Fruit fly (Drosophila melanogaster): Measurements from ENCODE around the gene CG31211.

Gene CG31211

dm6 chr3R:11979879-11980571 is 30.5 kb downstream of the CG31211 start, which contains the start of gene CG18547 (continued):
- no peak for TF ChIP-seq jim (GFP tag; optimal IDR thresholded peaks at IDR 0.05)

dm6 chr3R:11981962-11982361 is 32.5 kb downstream of the CG31211 start, which contains the start of gene CG12224:
TSS of gene CG12224 (minus strand) at chr3R:11982062.
- TF ChIP-seq Sp1 (GFP tag; optimal IDR thresholded peaks at IDR 0.05) (no peak), woc (GFP tag; optimal IDR thresholded peaks at IDR 0.05) (no peak), rgr (GFP tag; optimal IDR thresholded peaks at IDR 0.05) (no peak), Hr83 (GFP tag; optimal IDR thresholded peaks at IDR 0.05; ENCODE audit: poor library complexity, severe bottlenecking) (no peak), OdsH (GFP tag; optimal IDR thresholded peaks at IDR 0.05) (no peak), tai (GFP tag; optimal IDR thresholded peaks at IDR 0.05) (no peak), br (GFP tag; optimal IDR thresholded peaks at IDR 0.05) (no peak), fru (GFP tag; optimal IDR thresholded peaks at IDR 0.05) (no peak), Mio (GFP tag; optimal IDR thresholded peaks at IDR 0.05) (no peak), sage (GFP tag; optimal IDR thresholded peaks at IDR 0.05) (no peak), Vsx2 (GFP tag; optimal IDR thresholded peaks at IDR 0.05; ENCODE audit: partially characterized antibody) (no peak), CG32264 (GFP tag; optimal IDR thresholded peaks at IDR 0.05) (no peak), foxo (GFP tag; optimal IDR thresholded peaks at IDR 0.05) (no peak)

- TF ChIP-seq CG32264 (GFP tag; optimal IDR thresholded peaks at IDR 0.05), result no peak
- no peak for TF ChIP-seq dmrt93B (GFP tag; optimal IDR thresholded peaks at IDR 0.05)
- TF ChIP-seq br (GFP tag; optimal IDR thresholded peaks at IDR 0.05), result no peak
- peak; percentile 21 for TF ChIP-seq CrebA (GFP tag; optimal IDR thresholded peaks at IDR 0.05; ENCODE audit: borderline replicate concordance)
Measured at dm6 chr3R:11982547-11982946, 33.1 kb downstream of the CG31211 start.

dm6 chr3R:11984441-11984840 is 35.0 kb downstream of the CG31211 start, which contains the start of gene CG3397:
TSS of gene CG3397 (minus strand) at chr3R:11984541.
- TF ChIP-seq jim (GFP tag; optimal IDR thresholded peaks at IDR 0.05) (no peak), sage (GFP tag; optimal IDR thresholded peaks at IDR 0.05) (peak; percentile 16)

dm6 chr3R:11984862-11985261 is 35.4 kb downstream of the CG31211 start:
- TF ChIP-seq usp (GFP tag; optimal IDR thresholded peaks at IDR 0.05) (no peak), Dif (GFP tag; optimal IDR thresholded peaks at IDR 0.05; ENCODE audit: partially characterized antibody) (peak; percentile 48)

dm6 chr3R:11989206-11989605 is 39.7 kb downstream of the CG31211 start:
- no peak for TF ChIP-seq Rel (GFP tag; optimal IDR thresholded peaks at IDR 0.05)
- no peak for TF ChIP-seq Rel (tag; optimal IDR thresholded peaks at IDR 0.05)
- no peak for TF ChIP-seq Sp1 (GFP tag; optimal IDR thresholded peaks at IDR 0.05)
- TF ChIP-seq sage (GFP tag; optimal IDR thresholded peaks at IDR 0.05), result no peak
- TF ChIP-seq Dfd (GFP tag; optimal IDR thresholded peaks at IDR 0.05), result no peak
- TF ChIP-seq fru (GFP tag; optimal IDR thresholded peaks at IDR 0.05), result no peak
- TF ChIP-seq ey (GFP tag; optimal IDR thresholded peaks at IDR 0.05), result no peak
- no peak for TF ChIP-seq Jra (GFP tag; optimal IDR thresholded peaks at IDR 0.05)
- no peak for TF ChIP-seq dsf (GFP tag; optimal IDR thresholded peaks at IDR 0.05; ENCODE audit: borderline replicate concordance)
- no peak for TF ChIP-seq jim (GFP tag; optimal IDR thresholded peaks at IDR 0.05)
- TF ChIP-seq sv (GFP tag; optimal IDR thresholded peaks at IDR 0.05), result no peak
- TF ChIP-seq h (GFP tag; optimal IDR thresholded peaks at IDR 0.05), result no peak
- TF ChIP-seq Mio (GFP tag; optimal IDR thresholded peaks at IDR 0.05), result no peak
- no peak for TF ChIP-seq Hr78 (GFP tag; optimal IDR thresholded peaks at IDR 0.05)
- TF ChIP-seq Hr83 (GFP tag; optimal IDR thresholded peaks at IDR 0.05; ENCODE audit: poor library complexity, severe bottlenecking), result no peak
- no peak for TF ChIP-seq pan (optimal IDR thresholded peaks at IDR 0.05)
- TF ChIP-seq GATAd (GFP tag; optimal IDR thresholded peaks at IDR 0.05), result no peak
- no peak for TF ChIP-seq CG9705 (GFP tag; optimal IDR thresholded peaks at IDR 0.05)
- no peak for TF ChIP-seq Myc (optimal IDR thresholded peaks at IDR 0.05)
- TF ChIP-seq Abd-B (GFP tag; optimal IDR thresholded peaks at IDR 0.05), result no peak
- no peak for TF ChIP-seq woc (GFP tag; optimal IDR thresholded peaks at IDR 0.05)

Measured in whole organism, wandering third instar larva.